Worm (Caenorhabditis elegans) whole organism, young adult: ENCODE measurements around the gene C06B3.1.

Experiments used
- B0019.2 ChIP-seq: fragments of 200-800 bp; sonication (Bioruptor generic); conservative IDR thresholded peaks from 2 replicates; pipeline ENCODE4 v1.3.6; 2022; ENCODE audit warnings: missing genetic modification reagents, missing genetic modification characterization, missing compliant biosample characterization
- F49E8.2 ChIP-seq: sonication (generic microtip); optimal IDR thresholded peaks from 3 replicates; lab custom pipeline; 2017; ENCODE audit warnings: missing genetic modification characterization, mild to moderate bottlenecking, missing compliant biosample characterization, antibody characterized with exemption, moderate library complexity; ENCODE audit not compliant: insufficient read depth
- K11D2.4 ChIP-seq: fragments of 200-800 bp; sonication (Bioruptor generic); IDR thresholded peaks from 2 replicates; pipeline ENCODE4 v1.3.6; 2022; ENCODE audit warnings: missing genetic modification reagents, missing genetic modification characterization, missing compliant biosample characterization
- Y56A3A.18 ChIP-seq: fragments of 200-800 bp; sonication (Bioruptor generic); IDR thresholded peaks from 2 replicates; pipeline ENCODE4 v1.3.6; 2022; ENCODE audit warnings: missing genetic modification reagents, missing genetic modification characterization, missing compliant biosample characterization
- Y67H2A.10 ChIP-seq: fragments of 200-800 bp; sonication (Bioruptor generic); conservative IDR thresholded peaks from 2 replicates; pipeline ENCODE4 v1.3.6; 2022; ENCODE audit warnings: missing genetic modification reagents, missing genetic modification characterization, missing compliant biosample characterization
- ama-1 ChIP-seq, 3 experiments: fragments of 150-350 bp in 1 of 3; sonication (generic microtip) in 2 of 3; optimal IDR thresholded peaks; 2 replicates each; lab custom pipeline; 2014 to 2018; ENCODE audit warnings: missing biosample characterization in 2 of 3, missing genetic modification characterization in 2 of 3, missing genetic modification reagents in 2 of 3
- athp-1 ChIP-seq: sonication (generic microtip); optimal IDR thresholded peaks from 2 replicates; lab custom pipeline; 2017; ENCODE audit warnings: mild to moderate bottlenecking, missing genetic modification characterization, missing compliant biosample characterization
- ccch-3 ChIP-seq: fragments of 200-800 bp; sonication (Bioruptor generic); optimal IDR thresholded peaks from 2 replicates; lab custom pipeline; 2018; ENCODE audit warnings: mild to moderate bottlenecking, missing genetic modification characterization, missing compliant biosample characterization
- die-1 ChIP-seq: sonication (generic microtip); optimal IDR thresholded peaks from 2 replicates; lab custom pipeline; 2016; ENCODE audit warnings: missing genotype, mild to moderate bottlenecking, missing genetic modification characterization, missing compliant biosample characterization
- dpl-1 ChIP-seq: fragments of 150-350 bp; optimal IDR thresholded peaks from 2 replicates; lab custom pipeline; 2014; ENCODE audit warnings: missing biosample characterization, missing genetic modification reagents, missing genetic modification characterization
- efl-1 ChIP-seq: fragments of 150-350 bp; optimal IDR thresholded peaks from 2 replicates; lab custom pipeline; 2014; ENCODE audit warnings: missing biosample characterization, missing genetic modification reagents, missing genetic modification characterization
- gei-17 ChIP-seq: fragments of 200-800 bp; sonication (Bioruptor generic); optimal IDR thresholded peaks from 2 replicates; lab custom pipeline; 2018; ENCODE audit warnings: mild to moderate bottlenecking, missing genetic modification characterization, missing compliant biosample characterization
- him-1 ChIP-seq: sonication (generic microtip); optimal IDR thresholded peaks from 2 replicates; lab custom pipeline; 2016; ENCODE audit warnings: missing genotype, missing genetic modification reagents, missing genetic modification characterization, missing compliant biosample characterization
- hmg-1.2 ChIP-seq: fragments of 200-800 bp; sonication (Bioruptor generic); IDR thresholded peaks from 2 replicates; pipeline ENCODE4 v1.3.6; 2022; ENCODE audit warnings: missing genetic modification reagents, missing genetic modification characterization, missing compliant biosample characterization
- hsf-1 ChIP-seq: fragments of 200-800 bp; sonication (Bioruptor generic); IDR thresholded peaks from 2 replicates; pipeline ENCODE4 v1.3.6; 2022; ENCODE audit warnings: missing genetic modification reagents, missing genetic modification characterization, missing compliant biosample characterization
- let-526 ChIP-seq: fragments of 200-800 bp; sonication (Bioruptor generic); IDR thresholded peaks from 2 replicates; pipeline ENCODE4 v1.3.6; 2022; ENCODE audit warnings: missing genetic modification reagents, missing genetic modification characterization, missing compliant biosample characterization
- lin-35 ChIP-seq, 3 experiments: fragments of 150-350 bp in 2 of 3; sonication (generic microtip) in 1 of 3; optimal IDR thresholded peaks; 2 replicates each; lab custom pipeline; 2014 to 2018; ENCODE audit warnings: missing biosample characterization in 3 of 3, missing genetic modification characterization in 3 of 3, missing genetic modification reagents in 3 of 3
- lir-1 ChIP-seq: fragments of 200-800 bp; sonication (Bioruptor generic); conservative IDR thresholded peaks from 2 replicates; pipeline ENCODE4 v1.3.6; 2022; ENCODE audit warnings: missing genetic modification reagents, missing genetic modification characterization, missing compliant biosample characterization
- madf-3 ChIP-seq: fragments of 200-800 bp; sonication (Bioruptor generic); IDR thresholded peaks from 2 replicates; pipeline ENCODE4 v1.3.6; 2022; ENCODE audit warnings: missing genetic modification reagents, missing genetic modification characterization, missing compliant biosample characterization
- madf-8 ChIP-seq: fragments of 200-800 bp; sonication (Bioruptor generic); conservative IDR thresholded peaks from 2 replicates; pipeline ENCODE4 v1.3.6; 2022; ENCODE audit warnings: missing genetic modification reagents, missing genetic modification characterization, missing compliant biosample characterization
- mcd-1 ChIP-seq: fragments of 200-800 bp; sonication (Bioruptor generic); IDR thresholded peaks from 2 replicates; pipeline ENCODE4 v1.3.6; 2022; ENCODE audit warnings: missing genetic modification reagents, missing genetic modification characterization, missing compliant biosample characterization
- mel-28 ChIP-seq: sonication (generic microtip); optimal IDR thresholded peaks from 2 replicates; lab custom pipeline; 2016; ENCODE audit warnings: borderline replicate concordance, mild to moderate bottlenecking, missing genetic modification characterization, missing compliant biosample characterization
- mes-4 ChIP-seq: sonication (generic microtip); optimal IDR thresholded peaks from 2 replicates; lab custom pipeline; 2016; ENCODE audit warnings: missing genotype, missing genetic modification characterization, missing compliant biosample characterization
- nhr-90 ChIP-seq: sonication (generic microtip); optimal IDR thresholded peaks from 2 replicates; lab custom pipeline; 2016; ENCODE audit warnings: missing genotype, mild to moderate bottlenecking, missing genetic modification characterization, missing compliant biosample characterization
- pbrm-1 ChIP-seq: fragments of 200-800 bp; sonication (Bioruptor generic); IDR thresholded peaks from 2 replicates; pipeline ENCODE4 v1.3.6; 2022; ENCODE audit warnings: missing genetic modification reagents, missing genetic modification characterization, missing compliant biosample characterization
- pha-4 ChIP-seq: fragments of 150-350 bp; sonication (generic microtip); optimal IDR thresholded peaks from 2 replicates; lab custom pipeline; 2014; ENCODE audit warnings: missing biosample characterization, missing genetic modification reagents, missing genetic modification characterization
- rec-8 ChIP-seq, 2 experiments: sonication (generic microtip); optimal IDR thresholded peaks; 2 replicates each; lab custom pipeline; 2016; ENCODE audit warnings: mild to moderate bottlenecking in 2 of 2, missing genetic modification characterization in 2 of 2, missing genetic modification reagents in 2 of 2, missing genotype in 2 of 2, missing biosample characterization in 1 of 2, missing compliant biosample characterization in 1 of 2, moderate library complexity in 1 of 2
- repo-1 ChIP-seq: sonication (generic microtip); optimal IDR thresholded peaks from 2 replicates; lab custom pipeline; 2017; ENCODE audit warnings: mild to moderate bottlenecking, missing genetic modification characterization, missing compliant biosample characterization
- snpc-1.1 ChIP-seq: sonication (generic microtip); optimal IDR thresholded peaks from 2 replicates; lab custom pipeline; 2017; ENCODE audit warnings: missing genetic modification characterization, mild to moderate bottlenecking, missing compliant biosample characterization, antibody characterized with exemption, moderate library complexity, missing genotype, missing genetic modification reagents; ENCODE audit not compliant: insufficient read depth
- tbp1 ChIP-seq: fragments of 200-800 bp; sonication (Bioruptor generic); optimal IDR thresholded peaks from 2 replicates; lab custom pipeline; 2018; ENCODE audit warnings: mild to moderate bottlenecking, missing genetic modification characterization, missing compliant biosample characterization
- unc-130 ChIP-seq: sonication (generic microtip); optimal IDR thresholded peaks from 2 replicates; lab custom pipeline; 2016; ENCODE audit warnings: missing genetic modification reagents, missing genetic modification characterization, missing compliant biosample characterization
- ztf-18 ChIP-seq: sonication (generic microtip); optimal IDR thresholded peaks from 2 replicates; lab custom pipeline; 2016; ENCODE audit warnings: missing genotype, mild to moderate bottlenecking, missing genetic modification characterization, missing compliant biosample characterization
- ztf-22 ChIP-seq: fragments of 200-800 bp; sonication (Bioruptor generic); optimal IDR thresholded peaks from 2 replicates; lab custom pipeline; 2018; ENCODE audit warnings: mild to moderate bottlenecking, missing genetic modification characterization, moderate library complexity, missing compliant biosample characterization
- ztf-25 ChIP-seq: fragments of 200-800 bp; sonication (Bioruptor generic); IDR thresholded peaks from 2 replicates; pipeline ENCODE4 v1.3.6; 2022; ENCODE audit warnings: missing genetic modification reagents, missing genetic modification characterization, missing compliant biosample characterization

The C06B3.1 gene

ce11 chrV:13902495-13902894, at the start of gene C06B3.1:
Gene C06B3.1 (plus strand): TSS chrV:13902795.
- TF ChIP-seq F49E8.2 (tag; lab: Kevin White, UChicago), result no peak
- TF ChIP-seq ccch-3 (GFP tag; lab: Kevin White, UChicago), result no peak
- TF ChIP-seq ama-1 (optimal IDR thresholded peaks at IDR 0.05; lab: Kevin White, UChicago), result no peak
- TF ChIP-seq ama-1 (GFP tag; optimal IDR thresholded peaks at IDR 0.05; lab: Kevin White, UChicago), result no peak
- TF ChIP-seq B0019.2 (GFP tag; lab: Robert Waterston, UW), result no peak
- TF ChIP-seq snpc-1.1 (tag; lab: Kevin White, UChicago), result no peak
- no peak for TF ChIP-seq die-1 (tag; lab: Kevin White, UChicago)
- TF ChIP-seq repo-1 (tag; lab: Kevin White, UChicago), result no peak
- TF ChIP-seq mel-28 (tag; lab: Kevin White, UChicago), result no peak
- no peak for TF ChIP-seq tbp1
- no peak for TF ChIP-seq hsf-1 (GFP tag; lab: Robert Waterston, UW)
- no peak for TF ChIP-seq pbrm-1 (GFP tag; lab: Robert Waterston, UW)
- no peak for TF ChIP-seq let-526
- TF ChIP-seq athp-1 (tag; lab: Kevin White, UChicago), result no peak
- TF ChIP-seq rec-8 (tag; optimal IDR thresholded peaks at IDR 0.05; lab: Kevin White, UChicago), result no peak
- no peak for TF ChIP-seq unc-130 (GFP tag; lab: Kevin White, UChicago)
- TF ChIP-seq madf-3 (GFP tag; lab: Robert Waterston, UW), result no peak
- no peak for TF ChIP-seq K11D2.4 (GFP tag; lab: Robert Waterston, UW)
- TF ChIP-seq hmg-1.2 (GFP tag; lab: Robert Waterston, UW), result no peak
- no peak for TF ChIP-seq lir-1 (GFP tag; lab: Robert Waterston, UW)
- TF ChIP-seq ztf-22 (GFP tag; lab: Kevin White, UChicago), result no peak

- no peak for TF ChIP-seq him-1 (tag; lab: Kevin White, UChicago)
- TF ChIP-seq Y56A3A.18, result no peak
- no peak for TF ChIP-seq gei-17 (GFP tag; lab: Kevin White, UChicago)
- no peak for TF ChIP-seq ztf-25
- TF ChIP-seq efl-1 (GFP tag; lab: Kevin White, UChicago), result no peak
- no peak for TF ChIP-seq K11D2.4 (GFP tag; lab: Robert Waterston, UW)
- TF ChIP-seq ztf-18 (tag; lab: Kevin White, UChicago), result no peak
- no peak for TF ChIP-seq madf-3 (GFP tag; lab: Robert Waterston, UW)
- no peak for TF ChIP-seq dpl-1 (GFP tag; lab: Kevin White, UChicago)
- no peak for TF ChIP-seq nhr-90
- no peak for TF ChIP-seq ztf-22 (GFP tag; lab: Kevin White, UChicago)
- no peak for TF ChIP-seq Y67H2A.10 (GFP tag; lab: Robert Waterston, UW)
- no peak for TF ChIP-seq pha-4 (tag; lab: Kevin White, UChicago)
- no peak for TF ChIP-seq mes-4 (tag; lab: Kevin White, UChicago)
- no peak for TF ChIP-seq madf-8 (GFP tag; lab: Robert Waterston, UW)
- no peak for TF ChIP-seq lin-35 (GFP tag; optimal IDR thresholded peaks at IDR 0.05; lab: Kevin White, UChicago)
Observed at ce11 chrV:13854306-13854705, 48.3 kb upstream of the C06B3.1 start, which contains the start of gene ttr-21. Gene ttr-21 (minus strand): TSS chrV:13854405.

- TF ChIP-seq mcd-1, result no peak
- TF ChIP-seq, all 124 proteins: peak for 0
Observed at ce11 chrV:13856376-13856775, 46.2 kb upstream of the C06B3.1 start, which contains the start of gene srx-134. Gene srx-134 (minus strand): TSS chrV:13856476.
